Worm (Caenorhabditis elegans) whole organism, late embryonic: ENCODE measurements around the gene scl-19.

ENCODE experiments used
- C08G9.2 ChIP-seq: sonication (generic microtip); optimal IDR thresholded peaks from 2 replicates; lab custom pipeline; 2016; ENCODE audit warnings: mild to moderate bottlenecking, missing genetic modification characterization, moderate library complexity, missing compliant biosample characterization
- T23F11.4 ChIP-seq: fragments of 200-800 bp; sonication (Bioruptor generic); optimal IDR thresholded peaks from 2 replicates; lab custom pipeline; 2018; ENCODE audit warnings: mild to moderate bottlenecking, missing genetic modification characterization, missing compliant biosample characterization
- Y22D7AL.16 ChIP-seq: sonication (generic microtip); optimal IDR thresholded peaks from 2 replicates; lab custom pipeline; 2016; ENCODE audit warnings: missing genetic modification characterization, missing compliant biosample characterization
- ahr-1 ChIP-seq: sonication (generic microtip); optimal IDR thresholded peaks from 2 replicates; lab custom pipeline; 2016; ENCODE audit warnings: missing genetic modification characterization, missing compliant biosample characterization
- ama-1 ChIP-seq: fragments of 150-350 bp; optimal IDR thresholded peaks from 2 replicates; lab custom pipeline; 2014
- ceh-14 ChIP-seq: sonication (generic microtip); optimal IDR thresholded peaks from 2 replicates; lab custom pipeline; 2016; ENCODE audit warnings: missing genotype, missing genetic modification characterization, missing compliant biosample characterization
- ceh-18 ChIP-seq: sonication (generic microtip); optimal IDR thresholded peaks from 2 replicates; lab custom pipeline; 2016; ENCODE audit warnings: missing genetic modification characterization, missing compliant biosample characterization
- ceh-22 ChIP-seq: sonication (generic microtip); optimal IDR thresholded peaks from 2 replicates; lab custom pipeline; 2017; ENCODE audit warnings: missing biosample characterization, missing genetic modification characterization
- ceh-31 ChIP-seq: sonication (generic microtip); optimal IDR thresholded peaks from 2 replicates; lab custom pipeline; 2016; ENCODE audit warnings: missing genetic modification characterization, missing compliant biosample characterization
- ceh-48 ChIP-seq: sonication (generic microtip); optimal IDR thresholded peaks from 2 replicates; lab custom pipeline; 2016; ENCODE audit warnings: missing genetic modification characterization, inconsistent platforms, missing compliant biosample characterization
- ceh-6 ChIP-seq: fragments of 200-800 bp; sonication (Bioruptor generic); optimal IDR thresholded peaks from 2 replicates; lab custom pipeline; 2018; ENCODE audit warnings: mild to moderate bottlenecking, missing genetic modification characterization, missing compliant biosample characterization
- ceh-9 ChIP-seq: sonication (generic microtip); optimal IDR thresholded peaks from 2 replicates; lab custom pipeline; 2016; ENCODE audit warnings: mild to moderate bottlenecking, missing genetic modification characterization, inconsistent platforms, missing compliant biosample characterization
- dmd-4 ChIP-seq: sonication (generic microtip); optimal IDR thresholded peaks from 2 replicates; lab custom pipeline; 2016; ENCODE audit warnings: borderline replicate concordance, missing genetic modification characterization, missing compliant biosample characterization
- dve-1 ChIP-seq: sonication (generic microtip); optimal IDR thresholded peaks from 2 replicates; lab custom pipeline; 2017; ENCODE audit warnings: antibody characterized with exemption, mild to moderate bottlenecking, missing genetic modification characterization, missing compliant biosample characterization
- ets-4 ChIP-seq: sonication (generic microtip); optimal IDR thresholded peaks from 2 replicates; lab custom pipeline; 2016; ENCODE audit warnings: missing genetic modification characterization, missing compliant biosample characterization
- eyg-1 ChIP-seq: sonication (generic microtip); optimal IDR thresholded peaks from 2 replicates; lab custom pipeline; 2016; ENCODE audit warnings: missing genotype, missing genetic modification characterization, missing compliant biosample characterization
- fkh-6 ChIP-seq: sonication (generic microtip); optimal IDR thresholded peaks from 2 replicates; lab custom pipeline; 2016; ENCODE audit warnings: missing genetic modification characterization, missing compliant biosample characterization
- gmeb-2 ChIP-seq: sonication (generic microtip); optimal IDR thresholded peaks from 2 replicates; lab custom pipeline; 2016; ENCODE audit warnings: missing genetic modification characterization, inconsistent platforms, missing compliant biosample characterization
- hlh-13 ChIP-seq: fragments of 200-800 bp; sonication (Bioruptor generic); optimal IDR thresholded peaks from 2 replicates; lab custom pipeline; 2018; ENCODE audit warnings: mild to moderate bottlenecking, missing genetic modification characterization, missing compliant biosample characterization
- hlh-6 ChIP-seq: sonication (generic microtip); optimal IDR thresholded peaks from 2 replicates; lab custom pipeline; 2016; ENCODE audit warnings: missing genotype, missing genetic modification characterization, missing compliant biosample characterization
- hlh-8 ChIP-seq: sonication (generic microtip); optimal IDR thresholded peaks from 2 replicates; lab custom pipeline; 2016; ENCODE audit warnings: missing genotype, missing genetic modification characterization, missing compliant biosample characterization
- lim-6 ChIP-seq: sonication (generic microtip); optimal IDR thresholded peaks from 2 replicates; lab custom pipeline; 2016; ENCODE audit warnings: missing genetic modification characterization, missing compliant biosample characterization
- madf-2 ChIP-seq: sonication (generic microtip); optimal IDR thresholded peaks from 2 replicates; lab custom pipeline; 2017; ENCODE audit warnings: missing genetic modification characterization, missing compliant biosample characterization
- pag-3 ChIP-seq: sonication (generic microtip); optimal IDR thresholded peaks from 2 replicates; lab custom pipeline; 2016; ENCODE audit warnings: missing compliant biosample characterization, missing genetic modification characterization, borderline replicate concordance
- pat-9 ChIP-seq: fragments of 200-800 bp; sonication (Bioruptor generic); optimal IDR thresholded peaks from 2 replicates; lab custom pipeline; 2018; ENCODE audit warnings: mild to moderate bottlenecking, missing genetic modification characterization, moderate library complexity, missing compliant biosample characterization
- pax-1 ChIP-seq: fragments of 150-350 bp; optimal IDR thresholded peaks from 2 replicates; lab custom pipeline; 2014; ENCODE audit warnings: missing biosample characterization, missing genetic modification characterization
- sox-4 ChIP-seq: sonication (generic microtip); optimal IDR thresholded peaks from 2 replicates; lab custom pipeline; 2017; ENCODE audit warnings: mild to moderate bottlenecking, missing genetic modification characterization, inconsistent platforms, missing compliant biosample characterization
- tbx-7 ChIP-seq: sonication (generic microtip); optimal IDR thresholded peaks from 2 replicates; lab custom pipeline; 2016; ENCODE audit warnings: missing genotype, missing genetic modification characterization, missing compliant biosample characterization
- ttx-3 ChIP-seq: sonication (generic microtip); optimal IDR thresholded peaks from 2 replicates; lab custom pipeline; 2016; ENCODE audit warnings: missing genetic modification reagents, missing genetic modification characterization, missing compliant biosample characterization
- zip-5 ChIP-seq: sonication (generic microtip); optimal IDR thresholded peaks from 2 replicates; lab custom pipeline; 2016; ENCODE audit warnings: missing genetic modification characterization, missing compliant biosample characterization
- ztf-16 ChIP-seq: sonication (generic microtip); optimal IDR thresholded peaks from 2 replicates; lab custom pipeline; 2017; ENCODE audit warnings: missing genetic modification characterization, missing compliant biosample characterization

scl-19 gene

ce11 chrV:18772761-18773160, 41.0 kb downstream of the scl-19 start, which contains the start of gene clec-257:
Gene clec-257, plus strand, starts transcription at chrV:18773061.
- TF ChIP-seq hlh-8 (no peak), lim-6 (no peak), madf-2 (tag; lab: Kevin White, UChicago) (no peak), Y22D7AL.16 (tag; lab: Kevin White, UChicago) (no peak), tbx-7 (tag; lab: Kevin White, UChicago) (no peak), ceh-18 (tag; lab: Kevin White, UChicago) (no peak), ets-4 (tag; lab: Kevin White, UChicago) (no peak), ceh-22 (tag; lab: Kevin White, UChicago) (no peak), ceh-14 (no peak), ama-1 (no peak)
- TF ChIP-seq, all 69 proteins: peak for 0

- TF ChIP-seq ceh-18 (tag; lab: Kevin White, UChicago) (no peak), pat-9 (no peak), ahr-1 (tag; lab: Kevin White, UChicago) (no peak), hlh-13 (GFP tag; lab: Kevin White, UChicago) (no peak), ceh-48 (tag; lab: Kevin White, UChicago) (no peak), C08G9.2 (tag; lab: Kevin White, UChicago) (no peak), sox-4 (tag; lab: Kevin White, UChicago) (no peak), T23F11.4 (GFP tag; lab: Kevin White, UChicago) (no peak), hlh-8 (no peak), Y22D7AL.16 (tag; lab: Kevin White, UChicago) (no peak), gmeb-2 (tag; lab: Kevin White, UChicago) (no peak), dve-1 (no peak), pag-3 (tag; lab: Kevin White, UChicago) (no peak), ceh-14 (no peak), ceh-6 (no peak), ets-4 (tag; lab: Kevin White, UChicago) (no peak), ztf-16 (tag; lab: Kevin White, UChicago) (no peak)
Measured at ce11 chrV:18776245-18776737, 44.5 kb downstream of the scl-19 start, which contains the start of gene Y17D7B.4. Gene Y17D7B.4, minus strand, starts transcription at chrV:18776687.

- TF ChIP-seq ahr-1 (tag; lab: Kevin White, UChicago): no peak
- no peak for TF ChIP-seq hlh-6 (tag; lab: Kevin White, UChicago)
- TF ChIP-seq ttx-3 (tag; lab: Kevin White, UChicago): no peak
- TF ChIP-seq pax-1 (tag; lab: Kevin White, UChicago): no peak
- TF ChIP-seq zip-5 (tag; lab: Kevin White, UChicago): no peak
- no peak for TF ChIP-seq ceh-48 (tag; lab: Kevin White, UChicago)
- TF ChIP-seq ceh-9 (tag; lab: Kevin White, UChicago): no peak
- no peak for TF ChIP-seq dmd-4 (tag; lab: Kevin White, UChicago)
- no peak for TF ChIP-seq C08G9.2 (tag; lab: Kevin White, UChicago)
- TF ChIP-seq ceh-14: no peak
- no peak for TF ChIP-seq fkh-6
- no peak for TF ChIP-seq ceh-31 (tag; lab: Kevin White, UChicago)
- no peak for TF ChIP-seq eyg-1 (tag; lab: Kevin White, UChicago)
- no peak for TF ChIP-seq ets-4 (tag; lab: Kevin White, UChicago)
Measured at ce11 chrV:18780605-18781004, 48.8 kb downstream of the scl-19 start.
